Worm (Caenorhabditis elegans) whole organism, mixed stage, embryonic: ENCODE results near the gene F47B10.9.

Source experiments
- bed-3 ChIP-seq: fragments of 200-800 bp; sonication (Bioruptor generic); optimal IDR thresholded peaks from 3 replicates; lab custom pipeline; 2018; ENCODE audit warnings: mild to moderate bottlenecking, missing genetic modification characterization, moderate library complexity, missing compliant biosample characterization
- ceh-39 ChIP-seq: fragments of 150-350 bp; optimal IDR thresholded peaks from 2 replicates; lab custom pipeline; 2014; ENCODE audit warnings: missing biosample characterization, missing genetic modification characterization
- ceh-43 ChIP-seq: fragments of 200-800 bp; sonication (Bioruptor generic); optimal IDR thresholded peaks from 2 replicates; lab custom pipeline; 2018; ENCODE audit warnings: mild to moderate bottlenecking, missing genetic modification characterization, moderate library complexity, missing compliant biosample characterization
- ces-1 ChIP-seq: fragments of 150-350 bp; optimal IDR thresholded peaks from 2 replicates; lab custom pipeline; 2014; ENCODE audit warnings: missing biosample characterization, missing genetic modification reagents, missing genetic modification characterization
- cnd-1 ChIP-seq: fragments of 200-800 bp; sonication (Bioruptor generic); optimal IDR thresholded peaks from 2 replicates; lab custom pipeline; 2018; ENCODE audit warnings: mild to moderate bottlenecking, missing genetic modification characterization, missing compliant biosample characterization
- drap-1 ChIP-seq: fragments of 200-800 bp; sonication (Bioruptor generic); optimal IDR thresholded peaks from 3 replicates; lab custom pipeline; 2018; ENCODE audit warnings: mild to moderate bottlenecking, missing genetic modification characterization, missing compliant biosample characterization
- elt-1 ChIP-seq: sonication (generic microtip); optimal IDR thresholded peaks from 2 replicates; lab custom pipeline; 2017; ENCODE audit warnings: missing genetic modification characterization, mild to moderate bottlenecking, missing compliant biosample characterization, antibody characterized with exemption, moderate library complexity, borderline replicate concordance; ENCODE audit not compliant: insufficient read depth
- elt-3 ChIP-seq: fragments of 150-350 bp; optimal IDR thresholded peaks from 2 replicates; lab custom pipeline; 2014; ENCODE audit warnings: missing biosample characterization, missing genetic modification characterization
- flh-1 ChIP-seq: fragments of 200-800 bp; sonication (Bioruptor generic); optimal IDR thresholded peaks from 2 replicates; lab custom pipeline; 2018; ENCODE audit warnings: mild to moderate bottlenecking, missing genetic modification characterization, moderate library complexity, missing compliant biosample characterization
- ham-2 ChIP-seq: fragments of 200-800 bp; sonication (Bioruptor generic); optimal IDR thresholded peaks from 2 replicates; lab custom pipeline; 2018; ENCODE audit warnings: mild to moderate bottlenecking, missing genetic modification characterization, missing compliant biosample characterization
- lin-13 ChIP-seq: fragments of 150-350 bp; optimal IDR thresholded peaks from 2 replicates; lab custom pipeline; 2014; ENCODE audit warnings: missing biosample characterization, missing genetic modification characterization
- lin-32 ChIP-seq: fragments of 200-800 bp; sonication (Bioruptor generic); optimal IDR thresholded peaks from 2 replicates; lab custom pipeline; 2018; ENCODE audit warnings: mild to moderate bottlenecking, missing genetic modification characterization, missing compliant biosample characterization
- lsy-2 ChIP-seq: fragments of 150-350 bp; optimal IDR thresholded peaks from 2 replicates; lab custom pipeline; 2014; ENCODE audit warnings: missing biosample characterization, missing genetic modification characterization
- mab-5 ChIP-seq: fragments of 150-350 bp; optimal IDR thresholded peaks from 2 replicates; lab custom pipeline; 2014; ENCODE audit warnings: missing biosample characterization, missing genetic modification characterization
- mep-1 ChIP-seq: fragments of 150-350 bp; optimal IDR thresholded peaks from 2 replicates; lab custom pipeline; 2017; ENCODE audit warnings: missing biosample characterization, missing genetic modification reagents, missing genetic modification characterization, inconsistent platforms
- mls-2 ChIP-seq: sonication (generic microtip); optimal IDR thresholded peaks from 2 replicates; lab custom pipeline; 2016; ENCODE audit warnings: mild to moderate bottlenecking, missing genetic modification characterization, moderate library complexity, missing compliant biosample characterization
- nhr-12 ChIP-seq: fragments of 150-350 bp; optimal IDR thresholded peaks from 2 replicates; lab custom pipeline; 2014; ENCODE audit warnings: missing biosample characterization, missing genetic modification characterization
- nhr-2 ChIP-seq: fragments of 150-350 bp; optimal IDR thresholded peaks from 2 replicates; lab custom pipeline; 2014; ENCODE audit warnings: missing biosample characterization, missing genetic modification characterization
- nhr-237 ChIP-seq: fragments of 150-350 bp; optimal IDR thresholded peaks from 2 replicates; lab custom pipeline; 2014; ENCODE audit warnings: missing biosample characterization, missing genetic modification characterization
- nhr-28 ChIP-seq: fragments of 150-350 bp; optimal IDR thresholded peaks from 2 replicates; lab custom pipeline; 2014; ENCODE audit warnings: missing biosample characterization, missing genetic modification characterization
- nhr-76 ChIP-seq: sonication (generic microtip); optimal IDR thresholded peaks from 2 replicates; lab custom pipeline; 2017; ENCODE audit warnings: missing biosample characterization, missing genetic modification characterization
- pha-4 ChIP-seq: fragments of 150-350 bp; optimal IDR thresholded peaks from 2 replicates; lab custom pipeline; 2018; ENCODE audit warnings: missing biosample characterization, missing genetic modification reagents, missing genetic modification characterization
- sem-2 ChIP-seq: fragments of 200-800 bp; sonication (Bioruptor generic); optimal IDR thresholded peaks from 2 replicates; lab custom pipeline; 2018; ENCODE audit warnings: mild to moderate bottlenecking, missing genetic modification characterization, missing compliant biosample characterization
- snpc-4 ChIP-seq: fragments of 150-350 bp; optimal IDR thresholded peaks from 2 replicates; lab custom pipeline; 2014; ENCODE audit warnings: missing biosample characterization, missing genetic modification characterization
- sptf-1 ChIP-seq: sonication (generic microtip); optimal IDR thresholded peaks from 2 replicates; lab custom pipeline; 2017; ENCODE audit warnings: mild to moderate bottlenecking, missing genetic modification characterization, moderate library complexity, missing compliant biosample characterization
- tbx-8 ChIP-seq: fragments of 200-800 bp; sonication (Bioruptor generic); optimal IDR thresholded peaks from 2 replicates; lab custom pipeline; 2018; ENCODE audit warnings: mild to moderate bottlenecking, missing genetic modification characterization, moderate library complexity, missing compliant biosample characterization
- unc-120 ChIP-seq: sonication (generic microtip); optimal IDR thresholded peaks from 2 replicates; lab custom pipeline; 2017; ENCODE audit warnings: missing genetic modification characterization, missing compliant biosample characterization; ENCODE audit not compliant: poor library complexity, severe bottlenecking
- unc-39 ChIP-seq: fragments of 150-350 bp; optimal IDR thresholded peaks from 2 replicates; lab custom pipeline; 2014; ENCODE audit warnings: missing biosample characterization, missing genetic modification characterization
- zip-8 ChIP-seq: fragments of 150-350 bp; optimal IDR thresholded peaks from 2 replicates; lab custom pipeline; 2014; ENCODE audit warnings: missing biosample characterization, missing genetic modification characterization
- ztf-11 ChIP-seq: fragments of 150-350 bp; optimal IDR thresholded peaks from 2 replicates; lab custom pipeline; 2014; ENCODE audit warnings: missing biosample characterization, missing genetic modification characterization

Gene F47B10.9

DNA sequence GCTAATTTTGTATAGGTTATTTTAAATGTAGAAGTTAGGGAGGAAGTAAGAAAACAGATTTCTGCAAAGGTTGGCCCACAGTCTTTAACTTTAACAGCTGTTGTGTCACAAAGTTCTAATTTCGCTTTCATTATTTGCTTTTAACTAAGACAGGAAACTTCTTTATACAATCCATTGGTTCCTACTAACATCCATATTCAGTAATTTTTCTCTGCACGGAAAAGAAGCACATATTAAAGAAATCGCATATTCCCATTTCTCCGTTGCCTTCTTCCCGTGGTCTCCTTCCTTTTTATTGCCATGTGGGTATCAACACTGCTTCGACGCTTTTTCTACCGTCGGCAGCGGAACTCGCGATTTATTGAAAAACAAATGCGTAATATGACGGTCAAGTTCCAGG is 31.9 kb downstream of the F47B10.9 start, which contains the start of gene T21E8.6:
T21E8.6 (plus strand) TSS at position 301 of the 400 bp plus-strand sequence.
- TF ChIP-seq mab-5 (tag; lab: Kevin White, UChicago) (no peak), drap-1 (GFP tag; lab: Kevin White, UChicago) (no peak), ceh-39 (no peak), lin-13 (tag; lab: Kevin White, UChicago) (no peak), sptf-1 (tag; lab: Kevin White, UChicago) (no peak), ces-1 (GFP tag; lab: Kevin White, UChicago) (no peak), nhr-2 (tag; lab: Kevin White, UChicago) (no peak), lin-32 (no peak), elt-1 (tag; lab: Kevin White, UChicago) (no peak), unc-39 (tag; lab: Kevin White, UChicago) (no peak), ham-2 (GFP tag; lab: Kevin White, UChicago) (no peak), lsy-2 (tag; lab: Kevin White, UChicago) (no peak), snpc-4 (tag; lab: Kevin White, UChicago) (no peak), nhr-76 (no peak), nhr-12 (no peak), ztf-11 (tag; lab: Kevin White, UChicago) (no peak), nhr-28 (tag; lab: Kevin White, UChicago) (no peak), mep-1 (no peak), unc-120 (no peak), zip-8 (tag; lab: Kevin White, UChicago) (no peak)
- TF ChIP-seq, all 35 proteins: peak for 0

DNA sequence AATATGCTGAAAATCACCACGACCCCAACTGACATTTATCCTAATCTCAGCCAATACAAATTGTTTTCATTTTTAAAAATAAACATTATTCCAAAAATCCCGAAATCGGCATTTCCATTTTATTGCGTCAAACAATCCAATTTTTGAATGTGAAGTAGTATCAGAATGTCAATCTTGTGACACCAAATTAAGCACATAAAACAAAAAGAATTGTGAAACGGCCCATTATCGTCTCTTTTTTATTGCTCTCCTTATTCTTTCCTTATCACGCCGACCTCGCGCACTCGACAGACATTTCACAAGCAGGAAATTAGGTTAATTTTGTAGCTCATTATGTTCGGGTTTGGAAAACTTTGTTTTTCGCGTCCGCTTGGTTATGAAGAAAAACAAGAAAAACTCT is 33.4 kb downstream of the F47B10.9 start, which contains the start of gene T21E8.4:
T21E8.4 (plus strand) TSS at position 301 of the 400 bp plus-strand sequence.
- TF ChIP-seq bed-3 (GFP tag; lab: Kevin White, UChicago), result no peak
- no peak for TF ChIP-seq nhr-28 (tag; lab: Kevin White, UChicago)
- no peak for TF ChIP-seq mab-5 (tag; lab: Kevin White, UChicago)
- TF ChIP-seq nhr-237, result no peak
- TF ChIP-seq ham-2 (GFP tag; lab: Kevin White, UChicago), result no peak
- TF ChIP-seq ceh-43 (GFP tag; lab: Kevin White, UChicago), result no peak
- TF ChIP-seq nhr-76, result no peak
- TF ChIP-seq lin-13 (tag; lab: Kevin White, UChicago), result no peak
- TF ChIP-seq unc-39 (tag; lab: Kevin White, UChicago), result no peak
- TF ChIP-seq mep-1, result no peak
- TF ChIP-seq pha-4 (tag; lab: Kevin White, UChicago), result no peak
- no peak for TF ChIP-seq zip-8 (tag; lab: Kevin White, UChicago)
- TF ChIP-seq ces-1 (GFP tag; lab: Kevin White, UChicago), result no peak
- no peak for TF ChIP-seq nhr-2 (tag; lab: Kevin White, UChicago)
- TF ChIP-seq drap-1 (GFP tag; lab: Kevin White, UChicago), result no peak
- no peak for TF ChIP-seq nhr-12

DNA sequence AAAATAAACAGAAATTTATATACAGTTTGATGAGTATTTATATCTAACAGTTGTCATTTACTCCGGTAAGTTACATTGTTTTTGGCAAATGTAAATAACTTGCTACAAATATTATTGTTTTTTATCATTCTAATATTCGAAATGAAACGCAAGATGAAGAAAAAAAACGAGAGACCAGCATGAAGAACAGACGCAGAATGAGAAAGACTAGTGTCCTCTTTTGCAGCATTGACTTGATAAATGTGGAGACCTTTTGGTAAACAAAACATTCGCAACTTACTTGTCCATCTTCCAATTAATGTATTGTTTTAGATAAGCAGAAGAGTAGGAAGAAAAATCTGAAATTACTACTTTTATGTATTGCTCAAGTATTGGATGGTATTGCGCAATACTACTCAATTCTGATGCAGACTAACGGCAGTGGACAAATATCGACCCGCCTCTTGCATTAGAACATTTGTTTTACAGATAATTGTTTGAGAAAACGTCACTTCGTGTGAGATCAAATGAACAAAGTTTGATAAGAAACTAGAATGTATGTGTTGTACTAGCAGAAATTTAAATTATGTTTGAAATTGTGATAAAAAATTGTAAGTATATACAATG is 36.6 kb downstream of the F47B10.9 start, which contains the start of gene pgp-6:
pgp-6 (minus strand) TSS at position 288 of the 606 bp plus-strand sequence.
- TF ChIP-seq zip-8 (tag; lab: Kevin White, UChicago), result peak; percentile 94
- TF ChIP-seq sem-2 (GFP tag; lab: Kevin White, UChicago), result no peak

DNA sequence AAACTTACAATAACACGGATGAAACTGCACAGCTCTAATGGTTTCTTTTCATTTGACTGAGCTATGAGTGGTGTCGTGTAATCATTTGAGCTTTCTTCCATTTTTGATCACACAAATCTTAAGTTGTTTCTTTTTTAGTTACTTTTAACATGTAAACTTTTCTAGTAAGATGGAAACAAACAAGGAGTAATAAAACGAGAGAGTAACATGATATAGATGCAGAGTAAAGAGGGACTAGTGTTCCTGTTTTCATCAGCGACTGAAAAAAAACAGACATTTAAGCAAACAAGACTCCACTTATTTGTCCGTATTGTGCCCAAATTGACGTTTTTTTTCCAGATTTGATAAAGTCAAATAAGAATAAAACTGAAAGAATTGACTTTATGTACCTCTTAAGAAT is 43.7 kb downstream of the F47B10.9 start, which contains the start of gene pgp-7:
pgp-7 (minus strand) TSS at position 101 of the 400 bp plus-strand sequence.
- TF ChIP-seq elt-3 (tag; lab: Kevin White, UChicago), result no peak
- no peak for TF ChIP-seq mls-2 (tag; lab: Kevin White, UChicago)
- no peak for TF ChIP-seq tbx-8 (GFP tag; lab: Kevin White, UChicago)
- no peak for TF ChIP-seq ceh-43 (GFP tag; lab: Kevin White, UChicago)
- TF ChIP-seq cnd-1, result no peak
- no peak for TF ChIP-seq lsy-2 (tag; lab: Kevin White, UChicago)
- no peak for TF ChIP-seq pha-4 (tag; lab: Kevin White, UChicago)
- no peak for TF ChIP-seq flh-1 (GFP tag; lab: Kevin White, UChicago)
- no peak for TF ChIP-seq zip-8 (tag; lab: Kevin White, UChicago)
- no peak for TF ChIP-seq lin-13 (tag; lab: Kevin White, UChicago)
- TF ChIP-seq elt-1 (tag; lab: Kevin White, UChicago), result no peak
- TF ChIP-seq sptf-1 (tag; lab: Kevin White, UChicago), result no peak
- no peak for TF ChIP-seq nhr-28 (tag; lab: Kevin White, UChicago)
- no peak for TF ChIP-seq bed-3 (GFP tag; lab: Kevin White, UChicago)
